Fruit fly (Drosophila melanogaster): ENCODE measurements around the gene Nepl13.

- TF ChIP-seq CG15336 (GFP tag; IDR thresholded peaks at IDR 0.05) (no peak), vri (GFP tag; optimal IDR thresholded peaks at IDR 0.05) (no peak), CG11294 (GFP tag; IDR thresholded peaks at IDR 0.05) (no peak), CG31627 (GFP tag; optimal IDR thresholded peaks at IDR 0.05) (no peak), CG6854 (GFP tag; optimal IDR thresholded peaks at IDR 0.05) (no peak), CG4318 (GFP tag; optimal IDR thresholded peaks at IDR 0.05) (no peak), CG1621 (tag; optimal IDR thresholded peaks at IDR 0.05) (no peak), Sox14 (GFP tag; optimal IDR thresholded peaks at IDR 0.05) (no peak), net (GFP tag; optimal IDR thresholded peaks at IDR 0.05) (no peak), Lpt (GFP tag; optimal IDR thresholded peaks at IDR 0.05) (no peak), Eip75B (GFP tag; optimal IDR thresholded peaks at IDR 0.05) (no peak), Sox102F (GFP tag; optimal IDR thresholded peaks at IDR 0.05) (no peak)
Observed at dm6 chr3R:22770207-22770606, 9.3 kb upstream of the Nepl13 start, which contains the start of gene CG43093.

Data from whole organism, prepupa.